Worm (Caenorhabditis elegans) whole organism, late embryonic: ENCODE results near the gene gcsh-1.

ENCODE experiments used
- C08G9.2 ChIP-seq: sonication (generic microtip); optimal IDR thresholded peaks from 2 replicates; lab custom pipeline; 2016; ENCODE audit warnings: mild to moderate bottlenecking, missing genetic modification characterization, moderate library complexity, missing compliant biosample characterization
- C38D4.7 ChIP-seq: fragments of 200-800 bp; sonication (Bioruptor generic); optimal IDR thresholded peaks from 2 replicates; lab custom pipeline; 2018; ENCODE audit warnings: mild to moderate bottlenecking, missing genetic modification characterization, moderate library complexity, missing compliant biosample characterization
- F13H6.1 ChIP-seq: sonication (generic microtip); optimal IDR thresholded peaks from 2 replicates; lab custom pipeline; 2016; ENCODE audit warnings: missing genetic modification characterization, missing compliant biosample characterization
- K02D7.2 ChIP-seq: sonication (generic microtip); optimal IDR thresholded peaks from 2 replicates; lab custom pipeline; 2017; ENCODE audit warnings: mild to moderate bottlenecking, missing genetic modification characterization, missing compliant biosample characterization
- T23F11.4 ChIP-seq: fragments of 200-800 bp; sonication (Bioruptor generic); optimal IDR thresholded peaks from 2 replicates; lab custom pipeline; 2018; ENCODE audit warnings: mild to moderate bottlenecking, missing genetic modification characterization, missing compliant biosample characterization
- Y22D7AL.16 ChIP-seq: sonication (generic microtip); optimal IDR thresholded peaks from 2 replicates; lab custom pipeline; 2016; ENCODE audit warnings: missing genetic modification characterization, missing compliant biosample characterization
- ama-1 ChIP-seq: fragments of 150-350 bp; optimal IDR thresholded peaks from 2 replicates; lab custom pipeline; 2014
- ceh-14 ChIP-seq: sonication (generic microtip); optimal IDR thresholded peaks from 2 replicates; lab custom pipeline; 2016; ENCODE audit warnings: missing genotype, missing genetic modification characterization, missing compliant biosample characterization
- ceh-18 ChIP-seq: sonication (generic microtip); optimal IDR thresholded peaks from 2 replicates; lab custom pipeline; 2016; ENCODE audit warnings: missing genetic modification characterization, missing compliant biosample characterization
- ceh-19 ChIP-seq: fragments of 200-800 bp; sonication (Bioruptor generic); optimal IDR thresholded peaks from 2 replicates; lab custom pipeline; 2018; ENCODE audit warnings: mild to moderate bottlenecking, missing genetic modification characterization, missing compliant biosample characterization
- ceh-2 ChIP-seq: sonication (generic microtip); optimal IDR thresholded peaks from 2 replicates; lab custom pipeline; 2016; ENCODE audit warnings: missing genotype, missing genetic modification characterization, missing compliant biosample characterization
- ceh-22 ChIP-seq: sonication (generic microtip); optimal IDR thresholded peaks from 2 replicates; lab custom pipeline; 2017; ENCODE audit warnings: missing biosample characterization, missing genetic modification characterization
- ceh-24 ChIP-seq: sonication (generic microtip); optimal IDR thresholded peaks from 2 replicates; lab custom pipeline; 2016; ENCODE audit warnings: mild to moderate bottlenecking, missing genetic modification characterization, missing compliant biosample characterization
- ceh-30 ChIP-seq: fragments of 150-350 bp; optimal IDR thresholded peaks from 2 replicates; lab custom pipeline; 2014; ENCODE audit warnings: missing biosample characterization, missing genetic modification characterization
- ceh-31 ChIP-seq: sonication (generic microtip); optimal IDR thresholded peaks from 2 replicates; lab custom pipeline; 2016; ENCODE audit warnings: missing genetic modification characterization, missing compliant biosample characterization
- ceh-45 ChIP-seq: fragments of 200-800 bp; sonication (Bioruptor generic); IDR thresholded peaks from 2 replicates; pipeline ENCODE4 v1.3.6; 2022; ENCODE audit warnings: missing genetic modification reagents, missing genetic modification characterization, missing compliant biosample characterization
- ceh-48 ChIP-seq: sonication (generic microtip); optimal IDR thresholded peaks from 2 replicates; lab custom pipeline; 2016; ENCODE audit warnings: missing genetic modification characterization, inconsistent platforms, missing compliant biosample characterization
- che-1 ChIP-seq: sonication (generic microtip); optimal IDR thresholded peaks from 2 replicates; lab custom pipeline; 2016; ENCODE audit warnings: mild to moderate bottlenecking, missing genetic modification characterization, missing compliant biosample characterization
- dmd-4 ChIP-seq: sonication (generic microtip); optimal IDR thresholded peaks from 2 replicates; lab custom pipeline; 2016; ENCODE audit warnings: borderline replicate concordance, missing genetic modification characterization, missing compliant biosample characterization
- dve-1 ChIP-seq: sonication (generic microtip); optimal IDR thresholded peaks from 2 replicates; lab custom pipeline; 2017; ENCODE audit warnings: antibody characterized with exemption, mild to moderate bottlenecking, missing genetic modification characterization, missing compliant biosample characterization
- elt-2 ChIP-seq: sonication (generic microtip); optimal IDR thresholded peaks from 2 replicates; lab custom pipeline; 2016; ENCODE audit warnings: missing genetic modification reagents, missing genetic modification characterization, missing compliant biosample characterization
- ets-4 ChIP-seq: sonication (generic microtip); optimal IDR thresholded peaks from 2 replicates; lab custom pipeline; 2016; ENCODE audit warnings: missing genetic modification characterization, missing compliant biosample characterization
- fkh-10 ChIP-seq: fragments of 150-350 bp; optimal IDR thresholded peaks from 2 replicates; lab custom pipeline; 2014; ENCODE audit warnings: missing biosample characterization, missing genetic modification reagents, missing genetic modification characterization
- gmeb-2 ChIP-seq: sonication (generic microtip); optimal IDR thresholded peaks from 2 replicates; lab custom pipeline; 2016; ENCODE audit warnings: missing genetic modification characterization, inconsistent platforms, missing compliant biosample characterization
- hlh-13 ChIP-seq: fragments of 200-800 bp; sonication (Bioruptor generic); optimal IDR thresholded peaks from 2 replicates; lab custom pipeline; 2018; ENCODE audit warnings: mild to moderate bottlenecking, missing genetic modification characterization, missing compliant biosample characterization
- hlh-30 ChIP-seq: sonication (generic microtip); optimal IDR thresholded peaks from 2 replicates; lab custom pipeline; 2017; ENCODE audit warnings: antibody characterized with exemption, missing genetic modification characterization, missing compliant biosample characterization; ENCODE audit not compliant: insufficient read depth
- hlh-8 ChIP-seq: sonication (generic microtip); optimal IDR thresholded peaks from 2 replicates; lab custom pipeline; 2016; ENCODE audit warnings: missing genotype, missing genetic modification characterization, missing compliant biosample characterization
- lim-6 ChIP-seq: sonication (generic microtip); optimal IDR thresholded peaks from 2 replicates; lab custom pipeline; 2016; ENCODE audit warnings: missing genetic modification characterization, missing compliant biosample characterization
- lin-11 ChIP-seq: fragments of 200-800 bp; sonication (Bioruptor generic); optimal IDR thresholded peaks from 2 replicates; lab custom pipeline; 2018; ENCODE audit warnings: mild to moderate bottlenecking, missing genetic modification characterization, missing compliant biosample characterization
- mec-3 ChIP-seq: sonication (generic microtip); optimal IDR thresholded peaks from 2 replicates; lab custom pipeline; 2016; ENCODE audit warnings: borderline replicate concordance, missing genetic modification characterization, missing compliant biosample characterization
- nfya-1 ChIP-seq: sonication (generic microtip); optimal IDR thresholded peaks from 2 replicates; lab custom pipeline; 2017; ENCODE audit warnings: missing genetic modification characterization, mild to moderate bottlenecking, missing compliant biosample characterization, antibody characterized with exemption, moderate library complexity
- nhr-232 ChIP-seq: sonication (generic microtip); optimal IDR thresholded peaks from 2 replicates; lab custom pipeline; 2016; ENCODE audit warnings: missing genetic modification characterization, missing compliant biosample characterization
- npax-4 ChIP-seq: sonication (generic microtip); optimal IDR thresholded peaks from 2 replicates; lab custom pipeline; 2016; ENCODE audit warnings: missing genetic modification characterization, missing compliant biosample characterization
- pag-3 ChIP-seq: sonication (generic microtip); optimal IDR thresholded peaks from 2 replicates; lab custom pipeline; 2016; ENCODE audit warnings: missing compliant biosample characterization, missing genetic modification characterization, borderline replicate concordance
- pax-1 ChIP-seq: fragments of 150-350 bp; optimal IDR thresholded peaks from 2 replicates; lab custom pipeline; 2014; ENCODE audit warnings: missing biosample characterization, missing genetic modification characterization
- ref-2 ChIP-seq: sonication (generic microtip); optimal IDR thresholded peaks from 2 replicates; lab custom pipeline; 2016; ENCODE audit warnings: missing genetic modification characterization, missing compliant biosample characterization
- rnt-1 ChIP-seq: sonication (generic microtip); optimal IDR thresholded peaks from 2 replicates; lab custom pipeline; 2016; ENCODE audit warnings: missing genetic modification characterization, missing compliant biosample characterization
- sdc-2 ChIP-seq: sonication (generic microtip); optimal IDR thresholded peaks from 2 replicates; lab custom pipeline; 2016; ENCODE audit warnings: missing genotype, missing genetic modification characterization, missing compliant biosample characterization
- sox-2 ChIP-seq: fragments of 200-800 bp; sonication (Bioruptor generic); IDR thresholded peaks from 2 replicates; pipeline ENCODE4 v1.3.6; 2022; ENCODE audit warnings: missing genetic modification reagents, missing genetic modification characterization, missing compliant biosample characterization
- sox-4 ChIP-seq: sonication (generic microtip); optimal IDR thresholded peaks from 2 replicates; lab custom pipeline; 2017; ENCODE audit warnings: mild to moderate bottlenecking, missing genetic modification characterization, inconsistent platforms, missing compliant biosample characterization
- syd-9 ChIP-seq: sonication (generic microtip); optimal IDR thresholded peaks from 2 replicates; lab custom pipeline; 2016; ENCODE audit warnings: mild to moderate bottlenecking, missing genetic modification characterization, moderate library complexity, missing compliant biosample characterization
- tbx-2 ChIP-seq: sonication (generic microtip); optimal IDR thresholded peaks from 2 replicates; lab custom pipeline; 2016; ENCODE audit warnings: missing genetic modification characterization, missing compliant biosample characterization
- tbx-7 ChIP-seq: sonication (generic microtip); optimal IDR thresholded peaks from 2 replicates; lab custom pipeline; 2016; ENCODE audit warnings: missing genotype, missing genetic modification characterization, missing compliant biosample characterization
- unc-42 ChIP-seq: sonication (generic microtip); optimal IDR thresholded peaks from 2 replicates; lab custom pipeline; 2016; ENCODE audit warnings: missing genotype, missing genetic modification characterization, missing compliant biosample characterization
- unc-55 ChIP-seq: sonication (generic microtip); optimal IDR thresholded peaks from 2 replicates; lab custom pipeline; 2017; ENCODE audit warnings: missing biosample characterization, missing genetic modification reagents, missing genetic modification characterization
- zip-5 ChIP-seq: sonication (generic microtip); optimal IDR thresholded peaks from 2 replicates; lab custom pipeline; 2016; ENCODE audit warnings: missing genetic modification characterization, missing compliant biosample characterization

gcsh-1 gene

ce11 chrX:14515028-14515427, at the start of gene gcsh-1:
Gene gcsh-1, minus strand, starts transcription at chrX:14515073.
- TF ChIP-seq nhr-232 (no peak), elt-2 (peak; percentile 53)

ce11 chrX:14563818-14564217, 48.9 kb upstream of the gcsh-1 start:
- TF ChIP-seq lim-6 (tag; lab: Kevin White, UChicago): no peak
- no peak for TF ChIP-seq hlh-30 (tag; lab: Kevin White, UChicago)
- TF ChIP-seq rnt-1: no peak
- no peak for TF ChIP-seq Y22D7AL.16 (tag; lab: Kevin White, UChicago)
- no peak for TF ChIP-seq ceh-14 (tag; lab: Kevin White, UChicago)
- TF ChIP-seq nfya-1: no peak
- no peak for TF ChIP-seq dve-1 (tag; lab: Kevin White, UChicago)
- no peak for TF ChIP-seq hlh-8 (tag; lab: Kevin White, UChicago)
- no peak for TF ChIP-seq ceh-48 (tag; lab: Kevin White, UChicago)
- TF ChIP-seq sox-4 (tag; lab: Kevin White, UChicago): no peak
- no peak for TF ChIP-seq unc-42
- TF ChIP-seq T23F11.4 (GFP tag; lab: Kevin White, UChicago): no peak
- no peak for TF ChIP-seq pag-3 (tag; lab: Kevin White, UChicago)

ce11 chrX:14562286-14563086, 47.6 kb upstream of the gcsh-1 start:
- no peak for TF ChIP-seq ets-4
- no peak for TF ChIP-seq ceh-22
- no peak for TF ChIP-seq ama-1
- TF ChIP-seq, all 69 proteins: peak for 0

- TF ChIP-seq npax-4 (tag; lab: Kevin White, UChicago): no peak
- TF ChIP-seq ceh-48 (tag; lab: Kevin White, UChicago): no peak
- no peak for TF ChIP-seq K02D7.2 (tag; lab: Kevin White, UChicago)
- TF ChIP-seq ceh-24 (tag; lab: Kevin White, UChicago): no peak
- TF ChIP-seq pax-1: no peak
- peak; percentile 11 for TF ChIP-seq ceh-31 (tag; lab: Kevin White, UChicago)
- no peak for TF ChIP-seq tbx-7 (tag; lab: Kevin White, UChicago)
- TF ChIP-seq lin-11 (tag; lab: Kevin White, UChicago): no peak
- TF ChIP-seq ceh-19 (GFP tag; lab: Kevin White, UChicago): no peak
- TF ChIP-seq F13H6.1 (tag; lab: Kevin White, UChicago): no peak
- no peak for TF ChIP-seq C08G9.2
- no peak for TF ChIP-seq sox-4 (tag; lab: Kevin White, UChicago)
- TF ChIP-seq sox-2 (GFP tag; lab: Robert Waterston, UW): no peak
- no peak for TF ChIP-seq syd-9 (tag; lab: Kevin White, UChicago)
- no peak for TF ChIP-seq hlh-13 (GFP tag; lab: Kevin White, UChicago)
- TF ChIP-seq ceh-18 (tag; lab: Kevin White, UChicago): peak; percentile 72
- no peak for TF ChIP-seq nhr-232
- TF ChIP-seq dmd-4: no peak
- TF ChIP-seq unc-55 (GFP tag; lab: Kevin White, UChicago): peak; percentile 1
- no peak for TF ChIP-seq ceh-2
- no peak for TF ChIP-seq mec-3
- no peak for TF ChIP-seq fkh-10 (GFP tag; lab: Kevin White, UChicago)
- no peak for TF ChIP-seq che-1 (tag; lab: Kevin White, UChicago)
- no peak for TF ChIP-seq gmeb-2 (tag; lab: Kevin White, UChicago)
- TF ChIP-seq zip-5: no peak
- TF ChIP-seq tbx-2: peak; percentile 67
- TF ChIP-seq sdc-2 (tag; lab: Kevin White, UChicago): no peak
- no peak for TF ChIP-seq C38D4.7 (GFP tag; lab: Kevin White, UChicago)
- TF ChIP-seq hlh-30 (tag; lab: Kevin White, UChicago): no peak
- TF ChIP-seq ceh-45 (GFP tag; lab: Robert Waterston, UW): no peak
- TF ChIP-seq ceh-30 (tag; lab: Kevin White, UChicago): no peak
- TF ChIP-seq T23F11.4 (GFP tag; lab: Kevin White, UChicago): no peak
- no peak for TF ChIP-seq ama-1
- no peak for TF ChIP-seq lim-6 (tag; lab: Kevin White, UChicago)
- no peak for TF ChIP-seq ref-2 (tag; lab: Kevin White, UChicago)
Observed at ce11 chrX:14561416-14561973, 46.6 kb upstream of the gcsh-1 start.
